Fruit fly (Drosophila melanogaster): Measurements from ENCODE around the gene nes.

DNA sequence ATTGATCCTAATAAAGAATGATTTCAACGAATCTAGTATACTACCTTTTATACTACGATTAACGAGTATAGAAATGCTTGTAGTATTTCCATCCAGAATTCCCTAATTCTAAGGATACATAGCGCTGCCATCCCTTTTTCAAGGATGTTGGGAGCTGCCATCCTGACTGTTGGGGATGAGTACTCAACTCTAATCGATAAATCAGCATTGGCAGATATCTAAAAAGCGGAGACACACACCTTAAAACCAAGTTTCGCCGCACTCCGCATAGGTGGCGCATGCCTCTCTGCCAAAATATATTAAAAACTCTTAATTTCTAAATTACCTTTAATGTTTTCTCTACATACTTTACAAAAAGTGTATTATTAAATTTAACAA is 33.7 kb upstream of the nes start, which contains the start of gene fal:
- TF ChIP-seq Mnt (GFP tag; optimal IDR thresholded peaks at IDR 0.05), result no peak
- TF ChIP-seq Crg-1 (GFP tag; optimal IDR thresholded peaks at IDR 0.05), result no peak
- no peak for TF ChIP-seq CG14711 (tag; optimal IDR thresholded peaks at IDR 0.05)
- no peak for TF ChIP-seq CG7045 (GFP tag; optimal IDR thresholded peaks at IDR 0.05)
- no peak for TF ChIP-seq CG33017 (tag; optimal IDR thresholded peaks at IDR 0.05)
